Fruit fly (Drosophila melanogaster) whole organism, embryonic: ENCODE measurements around the gene CG7295.

Experiments
- Abd-B ChIP-seq: fragments of 200-800 bp; sonication (Bioruptor generic); optimal IDR thresholded peaks from 2 replicates; lab custom pipeline; 2018; ENCODE audit warnings: missing biosample characterization, mild to moderate bottlenecking, missing genetic modification characterization, moderate library complexity
- Asciz ChIP-seq: fragments of 200-800 bp; sonication (Bioruptor generic); optimal IDR thresholded peaks from 2 replicates; lab custom pipeline; 2017; ENCODE audit warnings: missing biosample characterization, mild to moderate bottlenecking, missing genetic modification characterization, missing genetic modification reagents
- Bgb ChIP-seq: fragments of 200-800 bp; sonication (Bioruptor generic); IDR thresholded peaks from 2 replicates; pipeline ENCODE4 v1.3.6; 2022; ENCODE audit warnings: missing biosample characterization, missing genetic modification characterization; ENCODE audit not compliant: partially characterized antibody
- CG11504 ChIP-seq: fragments of 200-800 bp; sonication (Bioruptor generic); optimal IDR thresholded peaks from 3 replicates; lab custom pipeline; 2019; ENCODE audit warnings: missing biosample characterization, mild to moderate bottlenecking, missing genetic modification characterization, moderate library complexity
- CG14710 ChIP-seq: fragments of 200-800 bp; sonication (Bioruptor generic); optimal IDR thresholded peaks from 3 replicates; lab custom pipeline; 2019; ENCODE audit warnings: missing biosample characterization, mild to moderate bottlenecking, missing genetic modification characterization, moderate library complexity
- CG14860 ChIP-seq: fragments of 200-800 bp; sonication (Bioruptor generic); IDR thresholded peaks from 3 replicates; pipeline ENCODE4 v1.3.6; 2022; ENCODE audit warnings: missing biosample characterization, missing genetic modification characterization; ENCODE audit not compliant: partially characterized antibody
- CG2875 ChIP-seq: fragments of 200-800 bp; sonication (Bioruptor generic); optimal IDR thresholded peaks from 2 replicates; lab custom pipeline; 2017; ENCODE audit warnings: missing biosample characterization, mild to moderate bottlenecking, missing genetic modification characterization, missing genetic modification reagents
- CG3065 ChIP-seq: fragments of 200-800 bp; sonication (Bioruptor generic); optimal IDR thresholded peaks from 2 replicates; lab custom pipeline; 2016; ENCODE audit warnings: missing biosample characterization, missing genetic modification characterization
- CG32767 ChIP-seq: fragments of 200-800 bp; sonication (Bioruptor generic); IDR thresholded peaks from 2 replicates; pipeline ENCODE4 v1.3.6; 2022; ENCODE audit warnings: missing biosample characterization, missing genetic modification characterization
- CG42726 ChIP-seq: fragments of 200-800 bp; sonication (Bioruptor generic); IDR thresholded peaks from 2 replicates; pipeline ENCODE4 v1.3.6; 2022; ENCODE audit warnings: missing biosample characterization, missing genetic modification characterization; ENCODE audit not compliant: partially characterized antibody
- CG4282 ChIP-seq: fragments of 200-800 bp; sonication (Bioruptor generic); optimal IDR thresholded peaks from 2 replicates; lab custom pipeline; 2016; ENCODE audit warnings: missing biosample characterization, missing genetic modification characterization
- CG6175 ChIP-seq: fragments of 200-800 bp; sonication (Bioruptor generic); IDR thresholded peaks from 3 replicates; pipeline ENCODE4 v1.3.6; 2022; ENCODE audit warnings: missing biosample characterization, missing genetic modification characterization
- CG6683 ChIP-seq: fragments of 200-800 bp; sonication (Bioruptor generic); optimal IDR thresholded peaks from 2 replicates; lab custom pipeline; 2017; ENCODE audit warnings: missing biosample characterization, mild to moderate bottlenecking, missing genetic modification characterization, missing genetic modification reagents
- CG6791 ChIP-seq: fragments of 200-800 bp; sonication (Bioruptor generic); IDR thresholded peaks from 3 replicates; pipeline ENCODE4 v1.3.6; 2022; ENCODE audit warnings: missing biosample characterization, missing genetic modification characterization; ENCODE audit not compliant: partially characterized antibody
- CG7963 ChIP-seq: fragments of 200-800 bp; sonication (Bioruptor generic); IDR thresholded peaks from 3 replicates; pipeline ENCODE4 v1.3.6; 2022; ENCODE audit warnings: missing biosample characterization, missing genetic modification characterization; ENCODE audit not compliant: partially characterized antibody
- Ets65A ChIP-seq: fragments of 200-800 bp; sonication (Bioruptor generic); peaks from one replicate; lab custom pipeline; 2016; ENCODE audit warnings: missing biosample characterization, missing genetic modification characterization
- HLH4C ChIP-seq: fragments of 200-800 bp; sonication (Bioruptor generic); IDR thresholded peaks from 3 replicates; pipeline ENCODE4 v1.3.6; 2022; ENCODE audit warnings: missing biosample characterization, missing genetic modification characterization; ENCODE audit not compliant: partially characterized antibody
- Nf-YB ChIP-seq: fragments of 200-800 bp; sonication (Bioruptor generic); optimal IDR thresholded peaks from 3 replicates; lab custom pipeline; 2019; ENCODE audit warnings: missing biosample characterization, mild to moderate bottlenecking, missing genetic modification characterization, moderate library complexity
- Opbp ChIP-seq: fragments of 200-800 bp; sonication (Bioruptor generic); IDR thresholded peaks from 3 replicates; pipeline ENCODE4 v1.3.6; 2022; ENCODE audit warnings: missing biosample characterization, missing genetic modification characterization; ENCODE audit not compliant: partially characterized antibody
- Optix ChIP-seq: fragments of 200-800 bp; sonication (Bioruptor generic); IDR thresholded peaks from 3 replicates; pipeline ENCODE4 v1.3.6; 2022; ENCODE audit warnings: missing biosample characterization, missing genetic modification characterization
- Rfx ChIP-seq: fragments of 200-800 bp; sonication (Bioruptor generic); IDR thresholded peaks from 2 replicates; pipeline ENCODE4 v1.3.6; 2022; ENCODE audit warnings: missing biosample characterization, missing genetic modification characterization
- Sin3A ChIP-seq: fragments of >200 bp; optimal IDR thresholded peaks from 2 replicates; lab custom pipeline; 2018
- Spps ChIP-seq: fragments of 200-800 bp; sonication (Bioruptor generic); optimal IDR thresholded peaks from 2 replicates; lab custom pipeline; 2018; ENCODE audit warnings: missing biosample characterization, mild to moderate bottlenecking, missing genetic modification characterization
- ab ChIP-seq: fragments of 200-800 bp; sonication (Bioruptor generic); optimal IDR thresholded peaks from 2 replicates; lab custom pipeline; 2016; ENCODE audit warnings: missing biosample characterization, missing genetic modification characterization
- bbx ChIP-seq: fragments of 200-800 bp; sonication (Bioruptor generic); IDR thresholded peaks from 2 replicates; pipeline ENCODE4 v1.3.6; 2022; ENCODE audit warnings: missing biosample characterization, missing genetic modification characterization; ENCODE audit not compliant: partially characterized antibody
- bigmax ChIP-seq: fragments of 200-800 bp; sonication (Bioruptor generic); optimal IDR thresholded peaks from 2 replicates; lab custom pipeline; 2018; ENCODE audit warnings: missing biosample characterization, mild to moderate bottlenecking, missing genetic modification characterization
- da ChIP-seq: fragments of 200-800 bp; sonication (Bioruptor generic); optimal IDR thresholded peaks from 2 replicates; lab custom pipeline; 2016; ENCODE audit warnings: missing biosample characterization, missing genetic modification characterization
- ken ChIP-seq: fragments of 200-800 bp; sonication (Bioruptor generic); IDR thresholded peaks from 3 replicates; pipeline ENCODE4 v1.3.6; 2022; ENCODE audit warnings: missing biosample characterization, missing genetic modification characterization
- mld ChIP-seq: fragments of 200-800 bp; sonication (Bioruptor generic); IDR thresholded peaks from 3 replicates; pipeline ENCODE4 v1.3.6; 2022; ENCODE audit warnings: missing biosample characterization, missing genetic modification characterization; ENCODE audit not compliant: partially characterized antibody
- nerfin-1 ChIP-seq: fragments of 200-800 bp; sonication (Bioruptor generic); optimal IDR thresholded peaks from 3 replicates; lab custom pipeline; 2019; ENCODE audit warnings: missing biosample characterization, mild to moderate bottlenecking, missing genetic modification characterization, moderate library complexity
- nerfin-2 ChIP-seq: fragments of 200-800 bp; sonication (Bioruptor generic); IDR thresholded peaks from 2 replicates; pipeline ENCODE4 v1.3.6; 2022; ENCODE audit warnings: missing biosample characterization, missing genetic modification characterization; ENCODE audit not compliant: partially characterized antibody
- nmo ChIP-seq: fragments of 200-800 bp; sonication (Bioruptor generic); optimal IDR thresholded peaks from 2 replicates; lab custom pipeline; 2018; ENCODE audit warnings: missing biosample characterization, mild to moderate bottlenecking, missing genetic modification characterization, moderate library complexity
- odd ChIP-seq: fragments of 200-800 bp; sonication (Bioruptor generic); optimal IDR thresholded peaks from 2 replicates; lab custom pipeline; 2017; ENCODE audit warnings: missing biosample characterization, mild to moderate bottlenecking, missing genetic modification characterization
- psq ChIP-seq: fragments of 200-800 bp; sonication (Bioruptor generic); optimal IDR thresholded peaks from 2 replicates; lab custom pipeline; 2017; ENCODE audit warnings: missing biosample characterization, missing genetic modification characterization
- rib ChIP-seq: fragments of 200-800 bp; sonication (Bioruptor generic); IDR thresholded peaks from 2 replicates; pipeline ENCODE4 v1.3.6; 2022; ENCODE audit warnings: missing biosample characterization, missing genetic modification characterization
- sd ChIP-seq: fragments of 200-800 bp; sonication (Bioruptor generic); optimal IDR thresholded peaks from 3 replicates; lab custom pipeline; 2018; ENCODE audit warnings: missing biosample characterization, mild to moderate bottlenecking, missing genetic modification characterization, moderate library complexity

The CG7295 gene

dm6 chr2L:1884409-1885082 is 14.9 kb downstream of the CG7295 start, which contains the start of gene Wdr62 (continued):
- TF ChIP-seq CG6175 (GFP tag; lab: Robert Waterston, UW) (peak; percentile 93), CG6683 (no peak), CG4282 (GFP tag; lab: Kevin White, UChicago) (peak; percentile 27), CG32767 (GFP tag; lab: Robert Waterston, UW) (0 out of 2 replicates have a peak, but pooled peaks have one; percentile 57), ab (peak; percentile 10), Sin3A (lab: Kevin White, UChicago) (peak; percentile 26), odd (GFP tag; lab: Kevin White, UChicago) (no peak), psq (GFP tag; lab: Kevin White, UChicago) (no peak), Asciz (GFP tag; lab: Kevin White, UChicago) (no peak), da (GFP tag; lab: Kevin White, UChicago) (no peak), CG11504 (peak; percentile 66), Spps (no peak), Abd-B (GFP tag; lab: Kevin White, UChicago) (peak; percentile 40)

DNA sequence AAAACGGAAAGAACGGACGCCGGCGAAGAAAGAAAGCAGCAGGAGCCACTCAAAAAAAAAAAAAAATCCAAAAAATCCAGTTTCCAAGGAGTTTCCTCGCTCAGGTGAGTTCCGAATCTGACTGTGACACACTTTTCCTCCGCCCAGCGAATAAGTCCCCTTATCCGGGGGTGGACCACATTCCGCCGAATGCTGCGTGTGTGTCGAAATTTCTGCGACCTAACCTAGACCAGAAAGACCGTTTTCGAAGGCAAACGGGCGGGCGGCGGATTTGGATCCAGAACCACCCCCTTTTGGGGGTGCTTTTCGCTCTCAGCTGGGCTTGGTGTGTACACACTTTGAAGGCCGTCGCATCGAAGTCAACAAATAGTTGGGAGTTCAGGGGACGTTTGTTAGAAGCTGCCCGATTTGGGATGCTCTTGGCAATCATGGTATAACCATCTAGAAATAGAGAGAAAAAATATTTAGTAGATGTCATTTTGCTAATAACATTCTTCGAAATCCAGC is 15.7 kb downstream of the CG7295 start:
- peak; percentile 69 for TF ChIP-seq CG7963
- 0 out of 3 replicates have a peak, but pooled peaks have one; percentile 39 for TF ChIP-seq CG14860 (GFP tag; lab: Robert Waterston, UW)
- no peak for TF ChIP-seq CG2875 (GFP tag; lab: Kevin White, UChicago)
- TF ChIP-seq Ets65A: peak; percentile 28
- TF ChIP-seq Optix (GFP tag; lab: Robert Waterston, UW): no peak
- TF ChIP-seq sd: peak; percentile 83
- peak; percentile 74; the same call in 2 of the 3 replicates for TF ChIP-seq Opbp (GFP tag; lab: Robert Waterston, UW)
- TF ChIP-seq nerfin-2: peak; percentile 47; the same call in 1 of the 2 replicates
- no peak for TF ChIP-seq CG3065 (GFP tag; lab: Kevin White, UChicago)
- peak; percentile 84 for TF ChIP-seq CG6791 (GFP tag; lab: Robert Waterston, UW)
- peak; percentile 42; the same call in 1 of the 3 replicates for TF ChIP-seq HLH4C (GFP tag; lab: Robert Waterston, UW)
- no peak for TF ChIP-seq rib (GFP tag; lab: Robert Waterston, UW)
- no peak for TF ChIP-seq Nf-YB (GFP tag; lab: Kevin White, UChicago)
- TF ChIP-seq mld (GFP tag; lab: Robert Waterston, UW): 0 out of 3 replicates have a peak, but pooled peaks have one; percentile 51
- TF ChIP-seq CG14710 (tag; lab: Kevin White, UChicago): peak; percentile 90
- peak; percentile 100 for TF ChIP-seq nerfin-1 (tag; lab: Kevin White, UChicago)
- TF ChIP-seq nmo (GFP tag; lab: Kevin White, UChicago): peak; percentile 28
- no peak for TF ChIP-seq ken (GFP tag; lab: Robert Waterston, UW)
- TF ChIP-seq CG42726 (GFP tag; lab: Robert Waterston, UW): peak; percentile 67; the same call in 1 of the 2 replicates
- TF ChIP-seq bbx (GFP tag; lab: Robert Waterston, UW): peak; percentile 90
- peak; percentile 46 for TF ChIP-seq bigmax (GFP tag; lab: Kevin White, UChicago)
- TF ChIP-seq Rfx (GFP tag; lab: Robert Waterston, UW): peak; percentile 16; the same call in 1 of the 2 replicates
- peak; percentile 72; the same call in 1 of the 2 replicates for TF ChIP-seq Bgb (GFP tag; lab: Robert Waterston, UW)
